Fruit fly (Drosophila melanogaster): Measurements from ENCODE around the gene CG13003.

CG13003 gene

DNA sequence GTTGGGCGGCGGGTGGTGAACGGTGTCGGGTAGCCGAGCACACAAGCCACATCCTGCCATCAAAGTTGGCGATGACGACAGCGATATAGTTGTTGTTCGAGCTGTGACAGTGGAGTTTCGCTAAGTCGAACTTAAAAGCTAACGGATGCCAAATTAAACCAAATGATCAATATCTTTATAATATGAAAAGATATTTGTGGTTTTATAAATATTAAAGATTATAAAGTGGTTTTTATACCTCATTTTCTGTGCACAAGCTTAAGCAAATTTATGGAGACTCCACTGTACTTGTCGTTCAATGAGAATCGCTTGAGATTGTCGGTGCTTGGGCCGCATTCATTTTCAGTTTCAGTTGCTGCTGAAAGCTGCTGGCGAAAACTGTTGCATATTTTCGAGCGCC, 54.3 kb downstream of the CG13003 start (continued):
- TF ChIP-seq oc (tag; optimal IDR thresholded peaks at IDR 0.05) (peak; percentile 33), trem (tag; optimal IDR thresholded peaks at IDR 0.05) (peak; percentile 4), Chrac-16 (GFP tag; optimal IDR thresholded peaks at IDR 0.05) (peak; percentile 11), crol (GFP tag; IDR thresholded peaks at IDR 0.05) (no peak), CG12236 (GFP tag; optimal IDR thresholded peaks at IDR 0.05) (no peak), Vsx1 (GFP tag; optimal IDR thresholded peaks at IDR 0.05) (no peak), hb (GFP tag; IDR thresholded peaks at IDR 0.05; ENCODE audit: partially characterized antibody) (no peak), CG6175 (GFP tag; IDR thresholded peaks at IDR 0.05) (no peak), CG8924 (tag; optimal IDR thresholded peaks at IDR 0.05) (peak; percentile 37), CG1233 (GFP tag; optimal IDR thresholded peaks at IDR 0.05) (peak; percentile 11), schlank (tag; optimal IDR thresholded peaks at IDR 0.05) (no peak), CG2712 (tag; optimal IDR thresholded peaks at IDR 0.05) (peak; percentile 61), wdn (GFP tag; IDR thresholded peaks at IDR 0.05) (no peak), CG15514 (GFP tag; optimal IDR thresholded peaks at IDR 0.05) (peak; percentile 22), gcm (GFP tag; optimal IDR thresholded peaks at IDR 0.05) (peak; percentile 17), CG2889 (GFP tag; IDR thresholded peaks at IDR 0.05) (0 out of 3 replicates have a peak, but pooled peaks have one; percentile 46), CG17568 (GFP tag; optimal IDR thresholded peaks at IDR 0.05) (peak; percentile 9), Dbx (GFP tag; IDR thresholded peaks at IDR 0.05) (0 out of 3 replicates have a peak, but pooled peaks have one; percentile 31), Lpt (GFP tag; optimal IDR thresholded peaks at IDR 0.05) (no peak), Abd-B (GFP tag; optimal IDR thresholded peaks at IDR 0.05) (peak; percentile 34), CG6689 (GFP tag; IDR thresholded peaks at IDR 0.05) (peak; percentile 68), CG33557 (GFP tag; optimal IDR thresholded peaks at IDR 0.05) (no peak), caup (GFP tag; optimal IDR thresholded peaks at IDR 0.05; ENCODE audit: severe bottlenecking) (peak; percentile 21), CG13296 (GFP tag; optimal IDR thresholded peaks at IDR 0.05) (peak; percentile 32), CG9932 (GFP tag; IDR thresholded peaks at IDR 0.05) (peak; percentile 30; the same call in 1 of the 2 replicates), CG7963 (GFP tag; IDR thresholded peaks at IDR 0.05; ENCODE audit: partially characterized antibody) (no peak), zfh1 (GFP tag; IDR thresholded peaks at IDR 0.05) (peak; percentile 45; the same call in 1 of the 3 replicates), CG8281 (tag; optimal IDR thresholded peaks at IDR 0.05) (no peak), CG14667 (GFP tag; IDR thresholded peaks at IDR 0.05) (peak; percentile 37; the same call in 1 of the 2 replicates), disco-r (GFP tag; optimal IDR thresholded peaks at IDR 0.05) (no peak), Med (GFP tag) (peak; percentile 32), CG12769 (tag; optimal IDR thresholded peaks at IDR 0.05) (peak; percentile 19), ATbp (GFP tag; optimal IDR thresholded peaks at IDR 0.05) (peak; percentile 61), HmgZ (tag; optimal IDR thresholded peaks at IDR 0.05) (peak; percentile 21), Nf-YC (tag; optimal IDR thresholded peaks at IDR 0.05) (no peak), sens (GFP tag) (no peak), sens-2 (GFP tag; IDR thresholded peaks at IDR 0.05) (no peak), Ssrp (tag; optimal IDR thresholded peaks at IDR 0.05) (peak; percentile 53), so (GFP tag; IDR thresholded peaks at IDR 0.05) (0 out of 3 replicates have a peak, but pooled peaks have one; percentile 28), Oli (tag; optimal IDR thresholded peaks at IDR 0.05) (peak; percentile 52), CG4820 (GFP tag; optimal IDR thresholded peaks at IDR 0.05) (peak; percentile 13), Nf-YA (GFP tag; IDR thresholded peaks at IDR 0.05) (peak; percentile 42; the same call in 1 of the 2 replicates), sima (GFP tag; optimal IDR thresholded peaks at IDR 0.05) (no peak), bigmax (GFP tag; optimal IDR thresholded peaks at IDR 0.05) (no peak), H2.0 (GFP tag; IDR thresholded peaks at IDR 0.05) (peak; percentile 42; the same call in 1 of the 2 replicates), tin (GFP tag; optimal IDR thresholded peaks at IDR 0.05) (peak; percentile 52), CG6254 (GFP tag; optimal IDR thresholded peaks at IDR 0.05) (peak; percentile 25), org-1 (GFP tag; optimal IDR thresholded peaks at IDR 0.05) (peak; percentile 14), Hmr (GFP tag; optimal IDR thresholded peaks at IDR 0.05) (peak; percentile 41), CG15269 (tag; optimal IDR thresholded peaks at IDR 0.05) (peak; percentile 71)
